Fruit fly (Drosophila melanogaster): ENCODE results near the gene CG43448.
A peak's percentile ranks its signal among the peaks of the same experiment; 100 is the strongest.

DNA sequence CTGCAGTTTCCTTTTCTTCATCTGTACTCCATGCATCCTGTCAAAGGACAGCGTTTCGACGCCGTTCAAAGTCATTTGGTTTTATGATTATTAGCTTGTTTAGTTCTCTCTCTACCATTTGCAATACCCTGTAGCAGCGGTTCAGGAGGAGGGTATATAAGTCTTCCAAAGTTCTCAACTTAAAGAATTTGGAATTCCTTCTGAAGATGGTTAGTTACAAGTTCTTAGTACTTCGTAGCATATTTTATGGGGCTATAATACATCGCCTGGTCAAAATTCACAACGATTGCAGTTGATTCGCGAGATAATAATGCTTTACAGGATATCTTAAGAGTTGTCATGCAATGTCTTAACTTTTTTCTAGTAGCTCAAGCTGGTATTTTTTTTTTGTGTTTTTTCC is 48.8 kb upstream of the CG43448 start:
- TF ChIP-seq fd96Ca (GFP tag; IDR thresholded peaks at IDR 0.05) (0 out of 3 replicates have a peak, but pooled peaks have one; percentile 20), Pif1B (GFP tag; optimal IDR thresholded peaks at IDR 0.05) (peak; percentile 9), CG8159 (tag; optimal IDR thresholded peaks at IDR 0.05) (peak; percentile 17), CG9948 (tag; optimal IDR thresholded peaks at IDR 0.05) (peak; percentile 12), D1 (tag; optimal IDR thresholded peaks at IDR 0.05) (no peak), CG15710 (tag; optimal IDR thresholded peaks at IDR 0.05) (peak; percentile 17), Pif1A (GFP tag; optimal IDR thresholded peaks at IDR 0.05) (peak; percentile 15), CG17806 (tag; optimal IDR thresholded peaks at IDR 0.05) (peak; percentile 28), CG14655 (GFP tag; optimal IDR thresholded peaks at IDR 0.05) (peak; percentile 46), CG12605 (GFP tag; IDR thresholded peaks at IDR 0.05) (no peak), CG34367 (tag; optimal IDR thresholded peaks at IDR 0.05) (peak; percentile 9), CG10348 (GFP tag; IDR thresholded peaks at IDR 0.05) (no peak), rn (GFP tag; IDR thresholded peaks at IDR 0.05) (no peak), Ets98B (GFP tag; IDR thresholded peaks at IDR 0.05) (no peak)

Measured in whole organism, pupa.